Worm (Caenorhabditis elegans): ENCODE results near the gene Y81B9A.3.
"Not testable (repeated sequence)": the region's sequence is repeated elsewhere in the genome, so short reads cannot be mapped to it uniquely, and the experiment has no call there.

Y81B9A.3 gene

DNA sequence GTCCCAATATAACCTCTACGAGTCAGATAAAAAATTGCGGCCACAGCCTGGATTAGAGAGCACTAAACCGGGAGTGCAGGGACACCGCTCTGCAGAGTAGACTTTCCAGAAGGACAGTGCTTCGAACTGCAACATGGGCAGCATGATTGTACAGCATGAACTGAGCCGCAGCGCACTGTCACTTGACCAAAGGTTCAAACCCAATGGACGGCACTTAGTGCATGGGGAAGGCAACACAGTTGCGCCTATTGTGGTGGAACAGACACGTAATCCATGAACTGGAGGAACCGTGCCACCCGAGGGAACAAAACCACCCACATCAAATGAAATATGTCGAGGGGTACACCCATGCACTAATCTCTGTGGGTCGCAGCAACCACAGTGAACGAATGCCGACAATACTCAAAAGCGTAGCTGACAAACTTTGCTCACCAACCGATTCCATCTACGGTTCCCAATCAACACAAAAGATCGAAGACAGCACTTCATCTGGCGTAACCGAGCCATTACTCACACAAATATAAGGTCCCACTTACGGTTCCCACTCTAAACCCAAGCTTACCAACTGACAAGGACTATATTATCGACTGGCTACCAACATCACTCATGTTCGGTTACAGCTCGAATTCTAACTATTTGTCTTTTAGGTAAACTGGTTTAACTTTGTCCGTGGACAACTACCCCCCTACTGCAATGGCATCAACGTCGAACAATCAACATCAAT is 13.3 kb downstream of the Y81B9A.3 start (continued):
- no peak for TF ChIP-seq F39B2.1 (GFP tag; IDR thresholded peaks at IDR 0.05)
- TF ChIP-seq athp-1 (tag; optimal IDR thresholded peaks at IDR 0.05), result no peak

DNA sequence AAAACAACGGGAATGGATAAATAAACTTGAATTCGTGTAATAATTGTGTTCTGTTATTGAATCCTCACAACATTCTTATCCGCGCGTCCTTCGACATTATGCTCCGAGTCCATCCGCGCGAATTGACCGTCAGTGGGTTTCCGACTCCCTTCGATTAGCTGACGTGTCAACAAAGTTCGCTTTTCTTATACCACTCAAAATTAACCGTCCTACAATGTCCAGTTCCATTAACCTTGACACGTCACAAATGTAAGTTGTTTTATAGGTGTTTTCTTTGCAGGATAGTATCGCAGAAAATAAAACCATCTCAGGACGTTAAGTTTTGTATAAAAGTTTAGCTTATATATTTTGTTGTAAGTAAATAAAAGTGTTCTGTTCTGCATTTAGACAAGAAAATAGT is 21.2 kb downstream of the Y81B9A.3 start, which contains the start of gene crb-3:
TSS of gene crb-3 (plus strand) at position 301 of the 400 bp plus-strand sequence.
- TF ChIP-seq unc-62 (GFP tag; optimal IDR thresholded peaks at IDR 0.05); mes-4 (tag; optimal IDR thresholded peaks at IDR 0.05); ZK185.1 (tag; optimal IDR thresholded peaks at IDR 0.05; ENCODE audit: poor library complexity, severe bottlenecking): not testable (repeated sequence)

DNA sequence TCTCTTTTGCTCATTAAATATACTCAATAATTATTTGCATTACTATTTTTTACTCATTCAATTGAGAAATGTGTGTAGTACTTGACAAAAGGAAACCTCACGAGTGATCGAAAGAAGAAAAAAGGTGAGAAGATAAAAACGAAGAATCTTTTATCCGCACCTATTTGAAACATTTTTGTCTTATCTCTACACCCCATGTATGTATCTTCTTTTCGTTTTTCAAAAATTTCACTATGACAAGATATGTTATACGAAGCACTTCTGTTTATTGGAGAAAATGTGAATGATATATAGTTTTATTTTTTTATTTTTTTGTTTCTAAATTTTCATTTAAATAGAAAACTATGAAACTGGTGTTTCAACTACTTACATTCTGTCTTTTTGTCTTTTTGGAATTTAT is 22.7 kb downstream of the Y81B9A.3 start:
- TF ChIP-seq let-607 (tag; optimal IDR thresholded peaks at IDR 0.05) (no peak), lsl-1 (GFP tag; optimal IDR thresholded peaks at IDR 0.05) (no peak), B0035.1 (tag; optimal IDR thresholded peaks at IDR 0.05) (no peak), bed-2 (GFP tag; IDR thresholded peaks at IDR 0.05) (no peak), rec-8 (tag; optimal IDR thresholded peaks at IDR 0.05) (no peak), mel-28 (tag; optimal IDR thresholded peaks at IDR 0.05; ENCODE audit: borderline replicate concordance) (no peak), ztf-28 (GFP tag; IDR thresholded peaks at IDR 0.05) (no peak), F10E7.11 (tag; optimal IDR thresholded peaks at IDR 0.05) (no peak), tlf-1 (GFP tag; optimal IDR thresholded peaks at IDR 0.05) (no peak), cebp-2 (GFP tag; IDR thresholded peaks at IDR 0.05) (no peak), nhr-80 (tag; optimal IDR thresholded peaks at IDR 0.05) (no peak), snpc-3.4 (tag; optimal IDR thresholded peaks at IDR 0.05) (no peak), sdz-38 (tag; optimal IDR thresholded peaks at IDR 0.05) (no peak), Y53G8AR.9 (GFP tag; conservative IDR thresholded peaks at IDR 0.05) (no peak), mes-4 (tag; optimal IDR thresholded peaks at IDR 0.05) (no peak), dox-1 (GFP tag; IDR thresholded peaks at IDR 0.05) (no peak), pbrm-1 (GFP tag; IDR thresholded peaks at IDR 0.05) (no peak), ztf-22 (GFP tag; optimal IDR thresholded peaks at IDR 0.05) (no peak)

DNA sequence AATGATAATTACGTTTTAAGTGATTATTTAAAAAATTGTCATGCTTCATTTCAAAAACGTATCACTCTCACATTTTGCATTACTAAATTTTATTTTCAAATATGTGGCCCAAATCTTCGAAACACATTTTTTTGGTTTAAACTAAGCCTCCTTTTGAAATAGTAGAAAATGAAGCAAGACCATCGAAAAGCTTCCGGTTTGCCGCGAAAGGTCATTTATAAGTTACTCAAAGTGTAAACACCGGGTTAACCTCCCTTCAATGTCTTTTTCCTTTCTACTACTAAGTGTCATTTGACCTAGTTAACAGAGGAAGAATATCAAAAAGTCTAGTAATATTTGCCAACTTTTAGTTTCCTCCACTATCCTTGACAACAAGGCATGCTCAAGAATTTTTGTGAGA is 24.5 kb downstream of the Y81B9A.3 start:
- TF ChIP-seq lin-40 (tag; optimal IDR thresholded peaks at IDR 0.05), result no peak
- no peak for TF ChIP-seq F37B4.10 (GFP tag; IDR thresholded peaks at IDR 0.05)
- no peak for TF ChIP-seq F57A8.1 (GFP tag; optimal IDR thresholded peaks at IDR 0.05)
- TF ChIP-seq aptf-3 (GFP tag; IDR thresholded peaks at IDR 0.05), result no peak
- no peak for TF ChIP-seq ztf-18 (tag; optimal IDR thresholded peaks at IDR 0.05)
- TF ChIP-seq D2030.7 (GFP tag; IDR thresholded peaks at IDR 0.05), result no peak
- no peak for TF ChIP-seq gei-17 (GFP tag; optimal IDR thresholded peaks at IDR 0.05)
- no peak for TF ChIP-seq tbp1 (GFP tag; optimal IDR thresholded peaks at IDR 0.05)
- no peak for TF ChIP-seq madf-8 (GFP tag; conservative IDR thresholded peaks at IDR 0.05)
- no peak for TF ChIP-seq ets-4 (GFP tag; optimal IDR thresholded peaks at IDR 0.05)
- TF ChIP-seq cebp-2 (GFP tag; IDR thresholded peaks at IDR 0.05), result no peak
- TF ChIP-seq Y53F4B.3 (GFP tag; IDR thresholded peaks at IDR 0.05), result no peak
- TF ChIP-seq B0336.3 (GFP tag; IDR thresholded peaks at IDR 0.05), result no peak

All from whole organism, young adult.